Worm (Caenorhabditis elegans): ENCODE measurements around the gene mtx-2.

DNA sequence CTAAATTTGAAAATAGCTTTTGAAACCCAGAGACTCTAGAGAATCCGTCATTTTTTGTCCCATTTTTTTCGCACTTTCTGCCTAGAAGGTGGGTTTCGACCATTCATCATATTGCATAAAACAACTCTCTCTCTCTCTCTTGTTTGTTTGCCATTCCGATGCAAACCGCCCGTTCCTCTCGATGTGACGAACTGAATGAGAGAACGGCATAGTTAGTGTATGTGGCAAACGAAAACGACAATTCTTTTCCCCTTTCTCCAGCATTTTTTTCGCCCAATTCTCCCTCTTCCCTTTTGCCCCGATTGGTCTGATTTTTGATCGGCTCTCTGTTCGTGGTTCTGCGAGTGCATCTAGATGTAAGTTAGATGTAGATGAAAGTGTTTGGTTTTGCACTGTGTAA is 41.9 kb downstream of the mtx-2 start:
- TF ChIP-seq flt-1 (GFP tag; IDR thresholded peaks at IDR 0.05) (no peak), tab-1 (GFP tag; IDR thresholded peaks at IDR 0.05) (no peak), klf-2 (GFP tag; conservative IDR thresholded peaks at IDR 0.05) (no peak), ztf-29 (GFP tag; IDR thresholded peaks at IDR 0.05) (no peak)

Data from whole organism, midembryonic.